Fruit fly (Drosophila melanogaster) whole organism, embryonic: ENCODE data around the gene Traf4.

Source experiments
- Atf3 ChIP-seq: fragments of 200-800 bp; sonication (Bioruptor generic); optimal IDR thresholded peaks from 3 replicates; lab custom pipeline; 2016; ENCODE audit warnings: missing biosample characterization, missing genetic modification characterization
- B-H1 ChIP-seq: fragments of 200-800 bp; sonication (Bioruptor generic); IDR thresholded peaks from 3 replicates; pipeline ENCODE4 v1.3.6; 2022; ENCODE audit warnings: missing biosample characterization, missing genetic modification characterization
- CG11456 ChIP-seq: fragments of 200-800 bp; sonication (Bioruptor generic); IDR thresholded peaks from 3 replicates; pipeline ENCODE4 v1.3.6; 2022; ENCODE audit warnings: missing biosample characterization, missing genetic modification characterization
- CG12391 ChIP-seq: fragments of 200-800 bp; sonication (Bioruptor generic); optimal IDR thresholded peaks from 3 replicates; lab custom pipeline; 2018; ENCODE audit warnings: missing biosample characterization, mild to moderate bottlenecking, missing genetic modification characterization, moderate library complexity
- CG15514 ChIP-seq: fragments of 200-800 bp; sonication (Bioruptor generic); optimal IDR thresholded peaks from 3 replicates; lab custom pipeline; 2017; ENCODE audit warnings: missing biosample characterization, missing genetic modification characterization, mild to moderate bottlenecking, moderate library complexity, missing genetic modification reagents
- CG15696 ChIP-seq: fragments of 200-800 bp; sonication (Bioruptor generic); optimal IDR thresholded peaks from 2 replicates; lab custom pipeline; 2019; ENCODE audit warnings: missing biosample characterization, mild to moderate bottlenecking, missing genetic modification characterization, moderate library complexity
- CG16813 ChIP-seq: fragments of 200-800 bp; sonication (Bioruptor generic); IDR thresholded peaks from 3 replicates; pipeline ENCODE4 v1.3.6; 2022; ENCODE audit warnings: missing biosample characterization, missing genetic modification characterization; ENCODE audit not compliant: partially characterized antibody
- CG18619 ChIP-seq: fragments of 200-800 bp; sonication (Bioruptor generic); optimal IDR thresholded peaks from 3 replicates; lab custom pipeline; 2017; ENCODE audit warnings: missing biosample characterization, mild to moderate bottlenecking, missing genetic modification characterization
- CG3726 ChIP-seq: fragments of 200-800 bp; sonication (Bioruptor generic); IDR thresholded peaks from 3 replicates; pipeline ENCODE4, ENCODE4 v1.3.6; 2022; ENCODE audit warnings: missing biosample characterization, missing genetic modification characterization
- CG4282 ChIP-seq: fragments of 200-800 bp; sonication (Bioruptor generic); optimal IDR thresholded peaks from 2 replicates; lab custom pipeline; 2016; ENCODE audit warnings: missing biosample characterization, missing genetic modification characterization
- CG4617 ChIP-seq: fragments of 200-800 bp; sonication (Bioruptor generic); optimal IDR thresholded peaks from 3 replicates; lab custom pipeline; 2016; ENCODE audit warnings: missing biosample characterization, missing genetic modification characterization, borderline replicate concordance
- CG4730 ChIP-seq: fragments of 200-800 bp; sonication (Bioruptor generic); IDR thresholded peaks from 2 replicates; pipeline ENCODE4 v1.3.6; 2022; ENCODE audit warnings: missing biosample characterization, missing genetic modification characterization
- CG7271 ChIP-seq: fragments of 200-800 bp; sonication (Bioruptor generic); optimal IDR thresholded peaks from 2 replicates; lab custom pipeline; 2018; ENCODE audit warnings: missing biosample characterization, mild to moderate bottlenecking, missing genetic modification characterization, moderate library complexity
- CG7556 ChIP-seq: fragments of 200-800 bp; sonication (Bioruptor generic); optimal IDR thresholded peaks from 2 replicates; lab custom pipeline; 2017; ENCODE audit warnings: missing biosample characterization, mild to moderate bottlenecking, missing genetic modification characterization
- CG7963 ChIP-seq: fragments of 200-800 bp; sonication (Bioruptor generic); IDR thresholded peaks from 3 replicates; pipeline ENCODE4 v1.3.6; 2022; ENCODE audit warnings: missing biosample characterization, missing genetic modification characterization; ENCODE audit not compliant: partially characterized antibody
- CG7987 ChIP-seq: fragments of 200-800 bp; sonication (Bioruptor generic); optimal IDR thresholded peaks from 2 replicates; lab custom pipeline; 2018; ENCODE audit warnings: missing biosample characterization, mild to moderate bottlenecking, missing genetic modification characterization, moderate library complexity
- CG8290 ChIP-seq, 3 experiments: fragments of 200-800 bp; sonication (Bioruptor generic); optimal IDR thresholded peaks; 2 replicates each; lab custom pipeline; 2016 to 2019; ENCODE audit warnings: missing biosample characterization in 3 of 3, missing genetic modification characterization in 3 of 3, mild to moderate bottlenecking in 2 of 3, moderate library complexity in 1 of 3
- CG8924 ChIP-seq: fragments of 200-800 bp; optimal IDR thresholded peaks from 3 replicates; lab custom pipeline; 2019; ENCODE audit warnings: missing biosample characterization, mild to moderate bottlenecking, missing genetic modification characterization, moderate library complexity
- CG9437 ChIP-seq: fragments of 200-800 bp; sonication (Bioruptor generic); optimal IDR thresholded peaks from 2 replicates; lab custom pipeline; 2018; ENCODE audit warnings: missing biosample characterization, mild to moderate bottlenecking, missing genetic modification characterization
- Dad ChIP-seq: fragments of 200-800 bp; sonication (Bioruptor generic); optimal IDR thresholded peaks from 3 replicates; lab custom pipeline; 2016; ENCODE audit warnings: missing biosample characterization, missing genetic modification characterization
- E2f2 ChIP-seq: fragments of 200-800 bp; sonication (Bioruptor generic); IDR thresholded peaks from 2 replicates; pipeline ENCODE4 v1.3.6; 2022; ENCODE audit warnings: missing biosample characterization, missing genetic modification characterization
- Elba2 ChIP-seq: fragments of 200-800 bp; sonication (Bioruptor generic); optimal IDR thresholded peaks from 3 replicates; lab custom pipeline; 2016; ENCODE audit warnings: missing biosample characterization, missing genetic modification characterization
- Fer1 ChIP-seq: fragments of 200-800 bp; sonication (Bioruptor generic); optimal IDR thresholded peaks from 2 replicates; lab custom pipeline; 2017; ENCODE audit warnings: missing biosample characterization, mild to moderate bottlenecking, missing genetic modification characterization
- GATAe ChIP-seq: fragments of 200-800 bp; sonication (Bioruptor generic); conservative IDR thresholded peaks from 2 replicates; pipeline ENCODE4 v1.3.6; 2022; ENCODE audit warnings: missing biosample characterization, missing genetic modification characterization
- HmgD ChIP-seq: fragments of 200-800 bp; sonication (Bioruptor generic); optimal IDR thresholded peaks from 3 replicates; lab custom pipeline; 2016; ENCODE audit warnings: missing biosample characterization, missing genetic modification characterization
- MESR4 ChIP-seq: fragments of 200-800 bp; sonication (Bioruptor generic); optimal IDR thresholded peaks from 2 replicates; lab custom pipeline; 2018; ENCODE audit warnings: missing biosample characterization, mild to moderate bottlenecking, missing genetic modification characterization, moderate library complexity
- Max ChIP-seq: fragments of 200-800 bp; sonication (Bioruptor generic); optimal IDR thresholded peaks from 2 replicates; lab custom pipeline; 2016; ENCODE audit warnings: missing biosample characterization, mild to moderate bottlenecking, missing genetic modification characterization
- Med ChIP-seq: fragments of 200-800 bp; sonication (Bioruptor generic); peaks from one replicate; lab custom pipeline; 2016; ENCODE audit warnings: missing biosample characterization, missing genetic modification characterization, mild to moderate bottlenecking, inconsistent platforms, moderate library complexity
- Ptx1 ChIP-seq: fragments of 200-800 bp; sonication (Bioruptor generic); IDR thresholded peaks from 2 replicates; pipeline ENCODE4 v1.3.6; 2022; ENCODE audit warnings: missing biosample characterization, missing genetic modification characterization
- Sry-β ChIP-seq: fragments of 200-800 bp; sonication (Bioruptor generic); optimal IDR thresholded peaks from 2 replicates; lab custom pipeline; 2018; ENCODE audit warnings: missing biosample characterization, mild to moderate bottlenecking, missing genetic modification characterization, moderate library complexity
- Taf1 ChIP-seq: fragments of 200-800 bp; sonication (Bioruptor generic); IDR thresholded peaks from 2 replicates; pipeline ENCODE4 v1.3.6; 2022; ENCODE audit warnings: missing biosample characterization, missing genetic modification characterization
- az2 ChIP-seq: fragments of 200-800 bp; sonication (Bioruptor generic); optimal IDR thresholded peaks from 3 replicates; lab custom pipeline; 2016; ENCODE audit warnings: missing biosample characterization, missing genetic modification characterization
- dmrt99B ChIP-seq: fragments of 200-800 bp; sonication (Bioruptor generic); optimal IDR thresholded peaks from 2 replicates; lab custom pipeline; 2018; ENCODE audit warnings: missing biosample characterization, mild to moderate bottlenecking, missing genetic modification characterization, moderate library complexity
- fd96Cb ChIP-seq: fragments of 200-800 bp; sonication (Bioruptor generic); optimal IDR thresholded peaks from 2 replicates; lab custom pipeline; 2018; ENCODE audit warnings: missing biosample characterization, mild to moderate bottlenecking, missing genetic modification characterization, moderate library complexity
- hkb ChIP-seq, 2 experiments: fragments of 200-800 bp in 1 of 2; fragments of >200 bp in 1 of 2; sonication (Bioruptor generic) in 1 of 2; IDR thresholded peaks in 1 of 2; optimal IDR thresholded peaks in 1 of 2; 2 replicates each; pipeline versions ENCODE4 v1.3.6 to Lab custom; 2017 to 2022; ENCODE audit warnings: missing biosample characterization in 1 of 2, missing genetic modification characterization in 1 of 2
- jing ChIP-seq: fragments of 200-800 bp; sonication (Bioruptor generic); optimal IDR thresholded peaks from 2 replicates; lab custom pipeline; 2018; ENCODE audit warnings: missing biosample characterization, mild to moderate bottlenecking, missing genetic modification characterization
- lab ChIP-seq: fragments of 200-800 bp; sonication (Bioruptor generic); optimal IDR thresholded peaks from 3 replicates; lab custom pipeline; 2017; ENCODE audit warnings: missing biosample characterization, missing genetic modification characterization, mild to moderate bottlenecking, moderate library complexity, missing genetic modification reagents
- lov ChIP-seq, 2 experiments: fragments of 200-800 bp in 1 of 2; fragments of >200 bp in 1 of 2; sonication (Bioruptor generic) in 1 of 2; IDR thresholded peaks in 1 of 2; optimal IDR thresholded peaks in 1 of 2; 2 replicates in 1 of 2; 3 replicates in 1 of 2; pipeline versions ENCODE4 v1.3.6 to Lab custom; 2017 to 2022; ENCODE audit warnings: missing biosample characterization in 1 of 2, missing genetic modification characterization in 1 of 2
- nmo ChIP-seq: fragments of 200-800 bp; sonication (Bioruptor generic); optimal IDR thresholded peaks from 2 replicates; lab custom pipeline; 2018; ENCODE audit warnings: missing biosample characterization, mild to moderate bottlenecking, missing genetic modification characterization, moderate library complexity
- oc ChIP-seq: fragments of 200-800 bp; sonication (Bioruptor generic); optimal IDR thresholded peaks from 2 replicates; lab custom pipeline; 2018; ENCODE audit warnings: missing biosample characterization, mild to moderate bottlenecking, missing genetic modification characterization, moderate library complexity
- pros ChIP-seq: fragments of 200-800 bp; sonication (Bioruptor generic); optimal IDR thresholded peaks from 3 replicates; lab custom pipeline; 2019; ENCODE audit warnings: missing biosample characterization, mild to moderate bottlenecking, missing genetic modification characterization, moderate library complexity
- ranshi ChIP-seq: fragments of 200-800 bp; sonication (Bioruptor generic); IDR thresholded peaks from 2 replicates; pipeline ENCODE4 v1.3.6; 2022; ENCODE audit warnings: missing biosample characterization, missing genetic modification characterization
- sens-2 ChIP-seq: fragments of 200-800 bp; sonication (Bioruptor generic); IDR thresholded peaks from 2 replicates; pipeline ENCODE4 v1.3.6; 2022; ENCODE audit warnings: missing biosample characterization, missing genetic modification characterization
- slbo ChIP-seq: fragments of 200-800 bp; sonication (Bioruptor generic); IDR thresholded peaks from 2 replicates; pipeline ENCODE4 v1.3.6; 2022; ENCODE audit warnings: missing biosample characterization, missing genetic modification characterization
- sob ChIP-seq: fragments of 200-800 bp; sonication (Bioruptor generic); IDR thresholded peaks from 2 replicates; pipeline ENCODE4 v1.3.6; 2022; ENCODE audit warnings: missing biosample characterization, missing genetic modification characterization
- sr ChIP-seq: fragments of 200-800 bp; sonication (Bioruptor generic); IDR thresholded peaks from 3 replicates; pipeline ENCODE4 v1.3.6; 2022; ENCODE audit warnings: missing biosample characterization, missing genetic modification characterization
- tio ChIP-seq: fragments of 200-800 bp; sonication (Bioruptor generic); optimal IDR thresholded peaks from 2 replicates; lab custom pipeline; 2017; ENCODE audit warnings: missing biosample characterization, missing genetic modification characterization, inconsistent platforms
- zf30C ChIP-seq: fragments of 200-800 bp; sonication (Bioruptor generic); optimal IDR thresholded peaks from 3 replicates; lab custom pipeline; 2018; ENCODE audit warnings: missing biosample characterization, mild to moderate bottlenecking, missing genetic modification characterization

Traf4 gene

DNA sequence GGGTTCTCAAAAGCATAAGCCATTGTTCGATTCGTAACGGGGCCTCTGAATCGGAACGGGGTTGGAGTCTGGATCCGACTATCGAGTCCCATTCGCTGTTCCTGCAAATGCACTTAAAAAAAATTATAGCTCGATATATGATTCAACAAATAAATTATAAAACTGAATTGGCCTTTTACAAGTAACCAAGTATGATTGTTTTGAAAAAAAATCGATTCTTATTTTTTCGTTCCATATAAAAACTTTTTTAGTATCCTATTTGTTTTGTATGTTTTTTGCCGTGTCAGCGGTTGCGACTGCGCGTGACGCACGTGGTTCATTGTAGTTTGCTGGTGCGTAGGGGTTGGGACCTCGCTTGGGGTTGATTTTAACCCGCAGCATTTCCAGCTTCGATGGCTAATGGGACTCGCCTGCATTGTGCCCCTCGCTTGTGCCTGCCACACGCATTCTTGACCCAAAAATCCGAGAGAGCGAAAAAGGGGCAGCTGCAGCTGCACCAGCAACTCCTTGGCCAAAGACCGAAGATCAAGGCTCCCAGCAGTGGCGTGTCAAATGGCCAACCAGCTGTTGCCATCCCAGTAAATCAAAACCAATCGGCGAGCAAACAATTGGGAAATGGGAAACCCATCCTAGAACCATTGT lies 10.9 kb upstream of the Traf4 start (continued):
- TF ChIP-seq Atf3 (GFP tag; lab: Kevin White, UChicago) (peak; percentile 23), dmrt99B (tag; lab: Kevin White, UChicago) (peak; percentile 53), CG4730 (GFP tag; lab: Robert Waterston, UW) (peak; percentile 49; the same call in 1 of the 2 replicates), Sry-β (GFP tag; lab: Kevin White, UChicago) (no peak), Ptx1 (GFP tag; lab: Robert Waterston, UW) (peak; percentile 44; the same call in 1 of the 2 replicates), Med (GFP tag; lab: Kevin White, UChicago) (peak; percentile 85), E2f2 (GFP tag; lab: Robert Waterston, UW) (peak; percentile 14; the same call in 1 of the 2 replicates), Max (GFP tag; lab: Kevin White, UChicago) (peak; percentile 68), CG3726 (GFP tag; lab: Robert Waterston, UW) (no peak), CG15514 (GFP tag; lab: Kevin White, UChicago) (no peak), CG18619 (GFP tag; lab: Kevin White, UChicago) (peak; percentile 11), ranshi (GFP tag; lab: Robert Waterston, UW) (peak; percentile 48; the same call in 1 of the 2 replicates), zf30C (GFP tag; lab: Kevin White, UChicago) (peak; percentile 91), hkb (optimal IDR thresholded peaks at IDR 0.05; lab: Kevin White, UChicago) (no peak), hkb (GFP tag; IDR thresholded peaks at IDR 0.05; lab: Robert Waterston, UW) (peak; percentile 64), MESR4 (GFP tag; lab: Kevin White, UChicago) (no peak), az2 (GFP tag; lab: Kevin White, UChicago) (peak; percentile 54), lov (optimal IDR thresholded peaks at IDR 0.05; lab: Kevin White, UChicago) (no peak), lov (GFP tag; IDR thresholded peaks at IDR 0.05; lab: Robert Waterston, UW) (no peak), pros (peak; percentile 91), CG4617 (GFP tag; lab: Kevin White, UChicago) (peak; percentile 21), CG15696 (tag; lab: Kevin White, UChicago) (peak; percentile 98), tio (GFP tag; lab: Kevin White, UChicago) (peak; percentile 70), Elba2 (GFP tag; lab: Kevin White, UChicago) (peak; percentile 44), Fer1 (GFP tag; lab: Kevin White, UChicago) (no peak), CG9437 (GFP tag; lab: Kevin White, UChicago) (no peak), CG7963 (GFP tag; lab: Robert Waterston, UW) (no peak), CG4282 (no peak), lab (GFP tag; lab: Kevin White, UChicago) (no peak), CG7271 (tag; lab: Kevin White, UChicago) (no peak), B-H1 (GFP tag; lab: Robert Waterston, UW) (no peak), Taf1 (no peak), GATAe (GFP tag; lab: Robert Waterston, UW) (no peak), CG8924 (tag; lab: Kevin White, UChicago) (peak; percentile 84), CG11456 (GFP tag; lab: Robert Waterston, UW) (no peak), Dad (GFP tag; lab: Kevin White, UChicago) (peak; percentile 37), CG7556 (GFP tag; lab: Kevin White, UChicago) (peak; percentile 71), oc (tag; lab: Kevin White, UChicago) (peak; percentile 11), CG12391 (tag; lab: Kevin White, UChicago) (peak; percentile 88), fd96Cb (tag; lab: Kevin White, UChicago) (peak; percentile 70), CG7987 (no peak), CG8290 (GFP tag; optimal IDR thresholded peaks at IDR 0.05; lab: Kevin White, UChicago) (peak; percentile 42), CG8290 (tag; optimal IDR thresholded peaks at IDR 0.05; lab: Kevin White, UChicago) (no peak), sob (GFP tag; lab: Robert Waterston, UW) (no peak), CG16813 (GFP tag; lab: Robert Waterston, UW) (no peak), sr (GFP tag; lab: Robert Waterston, UW) (no peak), jing (GFP tag; lab: Kevin White, UChicago) (peak; percentile 5), nmo (GFP tag; lab: Kevin White, UChicago) (peak; percentile 73), slbo (GFP tag; lab: Robert Waterston, UW) (no peak), sens-2 (GFP tag; lab: Robert Waterston, UW) (0 out of 2 replicates have a peak, but pooled peaks have one; percentile 17), HmgD (GFP tag; lab: Kevin White, UChicago) (no peak)
